Fruit fly (Drosophila melanogaster) whole organism, prepupa: ENCODE data around the gene CG45100.

Experiments used
- CG1621 ChIP-seq: fragments of 200-800 bp; sonication (Bioruptor generic); optimal IDR thresholded peaks from 3 replicates; lab custom pipeline; 2018; ENCODE audit warnings: missing biosample characterization, mild to moderate bottlenecking, missing genetic modification characterization
- CG32006 ChIP-seq: fragments of 200-800 bp; sonication (Bioruptor generic); optimal IDR thresholded peaks from 3 replicates; lab custom pipeline; 2017; ENCODE audit warnings: missing biosample characterization, mild to moderate bottlenecking, missing genetic modification characterization
- CG4318 ChIP-seq: fragments of 200-800 bp; sonication (Bioruptor generic); optimal IDR thresholded peaks from 3 replicates; lab custom pipeline; 2017; ENCODE audit warnings: missing biosample characterization, mild to moderate bottlenecking, missing genetic modification characterization
- Hr39 ChIP-seq: fragments of 200-800 bp; sonication (Bioruptor generic); optimal IDR thresholded peaks from 2 replicates; lab custom pipeline; 2016; ENCODE audit warnings: missing biosample characterization, missing genetic modification characterization
- Sox102F ChIP-seq: fragments of 200-800 bp; sonication (Bioruptor generic); optimal IDR thresholded peaks from 2 replicates; lab custom pipeline; 2016; ENCODE audit warnings: missing biosample characterization, mild to moderate bottlenecking, missing genetic modification characterization
- Sox15 ChIP-seq: fragments of 200-800 bp; sonication (Bioruptor generic); optimal IDR thresholded peaks from 3 replicates; lab custom pipeline; 2016; ENCODE audit warnings: missing biosample characterization, missing genetic modification characterization
- esn ChIP-seq: fragments of 200-800 bp; sonication (Bioruptor generic); optimal IDR thresholded peaks from 2 replicates; lab custom pipeline; 2016; ENCODE audit warnings: missing biosample characterization, mild to moderate bottlenecking, missing genetic modification characterization, moderate library complexity
- topi ChIP-seq: fragments of 200-800 bp; sonication (Bioruptor generic); optimal IDR thresholded peaks from 3 replicates; lab custom pipeline; 2016; ENCODE audit warnings: missing biosample characterization, missing genetic modification characterization

dm6 chr3R:5523070-5523637 lies 48.8 kb upstream of the CG45100 start, which contains the start of the genes CG43845 and Nmdar1:
- TF ChIP-seq esn (no peak), Sox102F (no peak), CG1621 (tag; lab: Kevin White, UChicago) (no peak), CG32006 (no peak), Hr39 (GFP tag; lab: Kevin White, UChicago) (no peak), Sox15 (no peak), CG4318 (GFP tag; lab: Kevin White, UChicago) (no peak), topi (GFP tag; lab: Kevin White, UChicago) (no peak)
